Worm (Caenorhabditis elegans) whole organism, L4/young adult: Measurements from ENCODE around the gene H27A22.1.

Experiments used
- W03F9.2 ChIP-seq: fragments of 150-350 bp; optimal IDR thresholded peaks from 2 replicates; lab custom pipeline; 2014; ENCODE audit warnings: missing biosample characterization, missing genetic modification characterization
- dao-5 ChIP-seq: sonication (generic microtip); optimal IDR thresholded peaks from 2 replicates; lab custom pipeline; 2016; ENCODE audit warnings: missing genotype, missing genetic modification characterization, moderate library complexity, missing compliant biosample characterization
- him-1 ChIP-seq: sonication (generic microtip); optimal IDR thresholded peaks from 2 replicates; lab custom pipeline; 2016; ENCODE audit warnings: missing genotype, missing genetic modification reagents, missing genetic modification characterization, missing compliant biosample characterization

DNA sequence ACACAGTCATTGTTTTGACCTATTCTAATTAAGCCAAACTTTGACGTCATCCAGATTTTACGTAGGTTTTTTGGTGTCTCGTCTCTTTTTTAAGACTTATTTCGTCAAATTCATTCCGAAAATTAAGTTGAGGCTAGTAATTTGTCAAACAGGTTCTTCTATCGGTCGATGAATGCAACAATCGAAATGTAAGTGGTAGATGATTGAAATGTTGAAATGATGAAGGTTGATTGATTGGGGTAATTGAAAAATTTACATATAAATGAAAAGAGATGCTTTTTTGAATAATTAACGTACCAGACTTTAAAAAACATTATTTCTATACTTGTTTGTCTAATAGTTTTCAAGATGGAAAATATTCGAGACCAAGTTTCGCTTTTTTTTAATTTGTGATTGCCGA, 46.0 kb upstream of the H27A22.1 start:
- TF ChIP-seq him-1 (no peak), dao-5 (no peak), W03F9.2 (no peak)
